Fruit fly (Drosophila melanogaster) whole organism, pupa: Measurements from ENCODE around the gene osk.

Source experiments
- CG10348 ChIP-seq: fragments of 200-800 bp; sonication (Bioruptor generic); IDR thresholded peaks from 2 replicates; pipeline ENCODE4 v1.3.6; 2022; ENCODE audit warnings: missing biosample characterization, missing genetic modification characterization
- CG12605 ChIP-seq: fragments of 200-800 bp; sonication (Bioruptor generic); IDR thresholded peaks from 2 replicates; pipeline ENCODE4 v1.3.6; 2022; ENCODE audit warnings: missing biosample characterization, missing genetic modification characterization
- CG13204 ChIP-seq: fragments of 200-800 bp; sonication (Bioruptor generic); optimal IDR thresholded peaks from 2 replicates; lab custom pipeline; 2018; ENCODE audit warnings: missing biosample characterization, mild to moderate bottlenecking, missing genetic modification characterization, moderate library complexity
- CG14655 ChIP-seq: fragments of 200-800 bp; sonication (Bioruptor generic); optimal IDR thresholded peaks from 3 replicates; lab custom pipeline; 2017; ENCODE audit warnings: mild to moderate bottlenecking, missing biosample characterization, missing genetic modification reagents, missing genetic modification characterization
- CG15710 ChIP-seq: fragments of 200-800 bp; sonication (Bioruptor generic); optimal IDR thresholded peaks from 2 replicates; lab custom pipeline; 2018; ENCODE audit warnings: missing biosample characterization, mild to moderate bottlenecking, missing genetic modification characterization, moderate library complexity
- CG17806 ChIP-seq: fragments of 200-800 bp; sonication (Bioruptor generic); optimal IDR thresholded peaks from 2 replicates; lab custom pipeline; 2018; ENCODE audit warnings: missing biosample characterization, mild to moderate bottlenecking, missing genetic modification characterization, moderate library complexity
- CG32121 ChIP-seq: fragments of 200-800 bp; sonication (Bioruptor generic); IDR thresholded peaks from 2 replicates; pipeline ENCODE4 v1.3.6; 2022; ENCODE audit warnings: missing biosample characterization, missing genetic modification characterization
- CG34367 ChIP-seq: fragments of 200-800 bp; sonication (Bioruptor generic); optimal IDR thresholded peaks from 2 replicates; lab custom pipeline; 2018; ENCODE audit warnings: missing biosample characterization, mild to moderate bottlenecking, missing genetic modification characterization
- CG4496 ChIP-seq: fragments of 200-800 bp; sonication (Bioruptor generic); IDR thresholded peaks from 3 replicates; pipeline ENCODE4 v1.3.6; 2022; ENCODE audit warnings: missing biosample characterization, missing genetic modification characterization
- CG8159 ChIP-seq: fragments of 200-800 bp; sonication (Bioruptor generic); optimal IDR thresholded peaks from 3 replicates; lab custom pipeline; 2018; ENCODE audit warnings: missing biosample characterization, mild to moderate bottlenecking, missing genetic modification characterization, moderate library complexity
- CG8301 ChIP-seq: fragments of 200-800 bp; sonication (Bioruptor generic); optimal IDR thresholded peaks from 2 replicates; lab custom pipeline; 2018; ENCODE audit warnings: missing biosample characterization, mild to moderate bottlenecking, missing genetic modification characterization
- CG9948 ChIP-seq: fragments of 200-800 bp; sonication (Bioruptor generic); optimal IDR thresholded peaks from 2 replicates; lab custom pipeline; 2018; ENCODE audit warnings: missing biosample characterization, mild to moderate bottlenecking, missing genetic modification characterization, moderate library complexity
- D1 ChIP-seq: fragments of 200-800 bp; sonication (Bioruptor generic); optimal IDR thresholded peaks from 2 replicates; lab custom pipeline; 2018; ENCODE audit warnings: missing biosample characterization, mild to moderate bottlenecking, missing genetic modification characterization, moderate library complexity
- EcR ChIP-seq: fragments of 200-800 bp; sonication (Bioruptor generic); optimal IDR thresholded peaks from 3 replicates; lab custom pipeline; 2019; ENCODE audit warnings: missing biosample characterization, missing genetic modification characterization, mild to moderate bottlenecking, moderate library complexity, missing genetic modification reagents
- Ets98B ChIP-seq: fragments of 200-800 bp; sonication (Bioruptor generic); IDR thresholded peaks from 2 replicates; pipeline ENCODE4 v1.3.6; 2022; ENCODE audit warnings: missing biosample characterization, missing genetic modification characterization
- Pif1A ChIP-seq: fragments of 200-800 bp; sonication (Bioruptor generic); optimal IDR thresholded peaks from 3 replicates; lab custom pipeline; 2016; ENCODE audit warnings: missing biosample characterization, missing genetic modification characterization
- Pif1B ChIP-seq: fragments of 200-800 bp; sonication (Bioruptor generic); optimal IDR thresholded peaks from 3 replicates; lab custom pipeline; 2016; ENCODE audit warnings: missing biosample characterization, missing genetic modification characterization
- Snoo ChIP-seq: fragments of 200-800 bp; sonication (Bioruptor generic); optimal IDR thresholded peaks from 3 replicates; lab custom pipeline; 2017; ENCODE audit warnings: missing biosample characterization, mild to moderate bottlenecking, missing genetic modification characterization, inconsistent platforms
- fd96Ca ChIP-seq: fragments of 200-800 bp; sonication (Bioruptor generic); IDR thresholded peaks from 3 replicates; pipeline ENCODE4 v1.3.6; 2022; ENCODE audit warnings: missing biosample characterization, missing genetic modification characterization
- gl ChIP-seq: fragments of 200-800 bp; sonication (Bioruptor generic); optimal IDR thresholded peaks from 2 replicates; lab custom pipeline; 2018; ENCODE audit warnings: missing biosample characterization, mild to moderate bottlenecking, missing genetic modification characterization
- rn ChIP-seq: fragments of 200-800 bp; sonication (Bioruptor generic); IDR thresholded peaks from 2 replicates; pipeline ENCODE4 v1.3.6; 2022; ENCODE audit warnings: missing biosample characterization, missing genetic modification characterization

osk gene

DNA sequence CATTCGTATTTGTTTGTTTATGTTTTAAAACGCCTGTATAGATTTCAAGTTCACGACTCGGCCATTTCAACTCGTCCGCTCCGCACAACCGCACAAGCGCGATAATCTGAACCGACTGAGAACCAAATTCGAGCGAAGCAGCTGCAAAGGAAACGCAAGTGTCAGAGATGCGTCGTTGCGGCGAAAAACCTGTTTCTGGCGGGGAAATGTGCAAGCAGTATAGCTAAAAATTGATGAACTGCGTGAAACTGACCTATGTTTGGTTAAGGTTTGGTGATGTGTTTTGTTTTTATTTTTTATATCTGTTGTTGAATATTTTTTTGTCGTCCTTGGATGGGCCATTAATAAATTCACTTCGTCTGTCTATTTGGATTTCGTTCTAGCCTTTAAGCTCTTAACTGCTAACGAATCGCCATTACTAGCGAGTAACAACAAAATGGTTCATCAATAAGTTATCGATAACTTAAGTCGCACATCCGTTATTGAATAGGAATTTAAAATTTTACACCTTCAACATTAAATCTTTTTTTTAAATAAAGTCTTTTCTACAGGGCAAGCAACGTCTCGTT, 3.1 kb upstream of the osk start, which contains the start of gene pyd:
TSS of gene pyd (minus strand) at position 120 of the 569 bp plus-strand sequence.
- TF ChIP-seq CG13204 (GFP tag; lab: Kevin White, UChicago) (peak; percentile 17), Ets98B (peak; percentile 65), CG8159 (tag; lab: Kevin White, UChicago) (peak; percentile 62), EcR (peak; percentile 61), D1 (tag; lab: Kevin White, UChicago) (peak; percentile 56), Pif1A (GFP tag; lab: Kevin White, UChicago) (peak; percentile 26), CG34367 (tag; lab: Kevin White, UChicago) (peak; percentile 12), fd96Ca (GFP tag; lab: Robert Waterston, UW) (peak; percentile 67; the same call in 2 of the 3 replicates), Snoo (tag; lab: Kevin White, UChicago) (no peak), CG15710 (tag; lab: Kevin White, UChicago) (peak; percentile 55), CG9948 (tag; lab: Kevin White, UChicago) (peak; percentile 42), CG32121 (GFP tag; lab: Robert Waterston, UW) (peak; percentile 61; the same call in 1 of the 2 replicates), CG4496 (peak; percentile 45; the same call in 1 of the 3 replicates), rn (GFP tag; lab: Robert Waterston, UW) (no peak), CG12605 (GFP tag; lab: Robert Waterston, UW) (0 out of 2 replicates have a peak, but pooled peaks have one; percentile 16), CG14655 (GFP tag; lab: Kevin White, UChicago) (peak; percentile 43), CG10348 (no peak), CG17806 (tag; lab: Kevin White, UChicago) (peak; percentile 5), Pif1B (peak; percentile 58), gl (tag; lab: Kevin White, UChicago) (no peak), CG8301 (tag; lab: Kevin White, UChicago) (peak; percentile 48)
- TF ChIP-seq, all 21 proteins: peak for 17

DNA sequence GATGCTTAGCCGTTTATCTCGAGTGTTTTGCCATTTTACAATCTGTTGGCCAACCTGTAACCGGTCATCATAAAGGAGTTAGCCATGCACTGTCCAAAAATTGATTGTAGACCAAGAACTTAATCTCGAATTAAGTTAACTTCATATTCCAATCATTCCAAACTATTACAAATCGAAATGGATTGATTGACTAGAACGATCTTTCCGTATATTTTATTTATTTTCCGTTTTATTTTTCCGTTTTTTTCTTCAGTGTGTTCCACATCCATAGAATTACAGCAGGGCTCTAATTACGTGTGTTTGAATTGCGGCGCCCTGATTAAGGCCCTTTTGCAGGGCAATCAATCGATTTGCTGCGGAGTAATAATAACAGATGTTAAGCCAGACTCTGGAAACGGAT, 2.2 kb upstream of the osk start:
- TF ChIP-seq CG8301 (tag; lab: Kevin White, UChicago) (peak; percentile 53), CG12605 (GFP tag; lab: Robert Waterston, UW) (no peak), EcR (no peak), CG9948 (tag; lab: Kevin White, UChicago) (peak; percentile 41), CG4496 (0 out of 3 replicates have a peak, but pooled peaks have one; percentile 22), Ets98B (0 out of 2 replicates have a peak, but pooled peaks have one; percentile 6), CG17806 (tag; lab: Kevin White, UChicago) (peak; percentile 54), D1 (tag; lab: Kevin White, UChicago) (no peak), fd96Ca (GFP tag; lab: Robert Waterston, UW) (peak; percentile 36; the same call in 1 of the 3 replicates), CG15710 (tag; lab: Kevin White, UChicago) (peak; percentile 39), CG32121 (GFP tag; lab: Robert Waterston, UW) (no peak), CG14655 (GFP tag; lab: Kevin White, UChicago) (peak; percentile 37), Pif1A (GFP tag; lab: Kevin White, UChicago) (peak; percentile 25), CG8159 (tag; lab: Kevin White, UChicago) (peak; percentile 38), CG13204 (GFP tag; lab: Kevin White, UChicago) (no peak), CG34367 (tag; lab: Kevin White, UChicago) (peak; percentile 53), CG10348 (no peak), rn (GFP tag; lab: Robert Waterston, UW) (no peak), Snoo (tag; lab: Kevin White, UChicago) (no peak), Pif1B (no peak), gl (tag; lab: Kevin White, UChicago) (peak; percentile 24)

DNA sequence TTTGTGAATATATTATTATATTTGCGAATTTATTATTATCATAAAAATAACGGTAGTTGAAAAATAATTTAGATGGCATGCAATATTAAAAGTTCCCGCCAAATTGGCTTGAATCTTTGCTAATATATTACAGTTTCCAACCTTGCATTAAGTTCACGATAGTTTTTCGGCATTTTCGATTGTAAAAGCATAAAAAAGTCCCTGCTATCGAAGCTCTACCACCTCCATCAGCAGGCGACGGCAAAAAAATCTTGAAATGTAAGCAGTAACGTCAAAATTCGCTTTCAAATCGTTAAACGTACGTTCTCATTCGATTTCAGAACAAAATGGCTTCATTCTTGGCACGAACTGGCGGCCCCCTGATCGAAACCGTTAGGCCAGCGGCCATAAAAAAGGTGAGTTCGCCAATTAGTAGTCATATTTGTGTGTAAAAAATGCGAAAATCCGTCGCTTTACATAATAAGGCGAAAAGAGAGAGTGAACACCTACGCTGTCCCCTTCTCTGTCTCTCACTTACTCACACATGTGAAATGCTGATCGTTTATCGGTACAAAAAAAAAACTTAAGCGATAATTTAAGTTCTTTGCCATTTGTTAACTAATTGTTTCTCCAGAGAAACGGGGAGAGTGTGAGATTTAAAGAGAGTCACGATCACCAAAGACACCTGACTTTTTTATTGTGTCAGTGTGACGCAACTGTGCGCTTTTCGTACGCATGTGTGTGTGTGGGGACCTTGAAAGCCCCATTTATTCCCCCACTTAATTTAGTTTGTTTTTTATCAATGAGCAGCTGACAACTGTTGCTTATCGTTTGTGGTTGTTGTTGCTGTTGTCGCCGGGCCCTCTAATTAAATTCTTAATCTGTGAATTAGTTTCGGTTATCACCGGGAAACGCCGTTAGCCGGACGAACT, 3.8 kb downstream of the osk start, which contains the start of gene ScsbetaA:
TSS of gene ScsbetaA (plus strand) at position 231 of the 911 bp plus-strand sequence.
- peak; percentile 14 for TF ChIP-seq CG8159 (tag; lab: Kevin White, UChicago)
- TF ChIP-seq EcR: peak; percentile 49
- peak; percentile 49 for TF ChIP-seq D1 (tag; lab: Kevin White, UChicago)
- TF ChIP-seq CG34367 (tag; lab: Kevin White, UChicago): no peak
- TF ChIP-seq CG15710 (tag; lab: Kevin White, UChicago): no peak

DNA sequence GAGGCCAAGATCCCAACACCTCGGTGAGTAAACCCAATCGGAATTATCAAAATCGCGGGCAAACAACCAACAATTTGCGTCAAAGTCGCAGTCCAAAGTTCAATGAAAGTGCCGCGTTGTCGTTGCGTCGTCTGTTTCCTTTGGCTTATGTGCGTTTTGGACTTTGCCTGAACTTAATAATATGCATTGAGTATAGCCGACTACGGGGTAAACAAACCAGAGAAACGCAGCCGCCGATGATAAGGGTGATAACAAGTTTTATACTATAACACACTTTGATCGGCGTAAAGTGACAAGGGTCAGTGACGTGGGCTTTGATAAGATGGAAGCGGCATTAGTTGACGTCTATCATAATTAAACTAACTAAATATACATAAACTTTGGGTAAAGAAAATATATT, 4.8 kb downstream of the osk start:
- TF ChIP-seq fd96Ca (GFP tag; lab: Robert Waterston, UW): peak; percentile 55; the same call in 1 of the 3 replicates
- TF ChIP-seq D1 (tag; lab: Kevin White, UChicago): peak; percentile 14
- peak; percentile 19 for TF ChIP-seq CG15710 (tag; lab: Kevin White, UChicago)
- TF ChIP-seq CG34367 (tag; lab: Kevin White, UChicago): peak; percentile 47
- peak; percentile 40 for TF ChIP-seq CG32121 (GFP tag; lab: Robert Waterston, UW)
- peak; percentile 81 for TF ChIP-seq CG13204 (GFP tag; lab: Kevin White, UChicago)
- TF ChIP-seq Pif1B: peak; percentile 59
- peak; percentile 52 for TF ChIP-seq CG8301 (tag; lab: Kevin White, UChicago)
- no peak for TF ChIP-seq rn (GFP tag; lab: Robert Waterston, UW)
- peak; percentile 80 for TF ChIP-seq CG12605 (GFP tag; lab: Robert Waterston, UW)
- peak; percentile 74 for TF ChIP-seq CG4496
- TF ChIP-seq CG8159 (tag; lab: Kevin White, UChicago): peak; percentile 32
- peak; percentile 8 for TF ChIP-seq CG9948 (tag; lab: Kevin White, UChicago)
- peak; percentile 64 for TF ChIP-seq Ets98B
- peak; percentile 88 for TF ChIP-seq gl (tag; lab: Kevin White, UChicago)
- no peak for TF ChIP-seq CG10348
- TF ChIP-seq CG14655 (GFP tag; lab: Kevin White, UChicago): no peak
- TF ChIP-seq Pif1A (GFP tag; lab: Kevin White, UChicago): peak; percentile 65
- peak; percentile 38 for TF ChIP-seq CG17806 (tag; lab: Kevin White, UChicago)
- TF ChIP-seq Snoo (tag; lab: Kevin White, UChicago): peak; percentile 34
- peak; percentile 81 for TF ChIP-seq EcR
- TF ChIP-seq, all 21 proteins: peak for 18
